Worm (Caenorhabditis elegans): ENCODE measurements around the gene mrpl-39.

Gene mrpl-39

DNA sequence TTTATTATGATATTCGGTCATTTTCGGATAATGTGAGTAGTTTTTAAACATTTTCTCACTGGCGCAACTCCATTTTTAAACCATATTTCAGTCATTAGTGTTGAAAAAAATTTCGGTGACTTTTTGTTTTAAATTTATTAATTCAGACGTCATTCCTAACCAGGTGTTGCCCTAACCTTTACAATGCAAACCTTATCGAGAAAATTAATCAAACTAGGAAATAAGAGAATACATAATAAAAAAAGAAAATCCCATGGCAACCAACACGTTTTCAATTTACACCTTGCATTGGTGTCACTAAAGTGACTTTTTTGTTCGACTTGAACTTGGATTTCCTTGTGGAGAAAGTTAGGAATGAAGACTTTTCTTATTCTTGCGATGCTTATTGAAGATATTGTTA is 33.2 kb upstream of the mrpl-39 start, which contains the start of gene F36H9.2:
F36H9.2 (plus strand) TSS at position 301 of the 400 bp plus-strand sequence.
- TF ChIP-seq tbx-37 (GFP tag; conservative IDR thresholded peaks at IDR 0.05) (no peak), scrt-1 (GFP tag; IDR thresholded peaks at IDR 0.05) (no peak), pes-1 (GFP tag; IDR thresholded peaks at IDR 0.05) (no peak), B0310.2 (tag; optimal IDR thresholded peaks at IDR 0.05) (no peak), hnd-1 (tag; optimal IDR thresholded peaks at IDR 0.05) (no peak)

DNA sequence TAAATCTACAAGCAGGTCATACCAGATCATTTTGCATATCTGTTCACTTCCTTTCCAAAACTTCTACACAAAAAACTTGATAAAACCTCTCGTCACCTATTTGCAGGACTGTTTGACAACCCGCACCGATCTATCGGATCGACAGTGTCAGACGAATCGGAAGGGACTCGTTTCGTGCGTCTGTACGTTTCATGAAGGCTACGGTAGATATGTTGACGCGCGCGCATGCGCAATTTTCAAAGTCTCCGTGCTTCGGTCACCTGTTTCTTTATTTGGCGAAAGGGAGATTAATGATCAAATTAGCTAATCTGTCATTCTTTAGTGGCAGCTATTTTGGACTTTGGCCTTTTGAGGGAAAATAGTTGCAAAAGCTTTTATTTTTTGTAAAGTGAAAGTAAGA is 31.9 kb upstream of the mrpl-39 start:
- TF ChIP-seq scrt-1 (GFP tag; IDR thresholded peaks at IDR 0.05) (no peak), flt-1 (GFP tag; IDR thresholded peaks at IDR 0.05) (no peak), F13C5.2 (tag; optimal IDR thresholded peaks at IDR 0.05) (no peak), hmbx-1 (tag; optimal IDR thresholded peaks at IDR 0.05) (no peak)

- TF ChIP-seq ceh-13 (GFP tag; optimal IDR thresholded peaks at IDR 0.05) (no peak), tra-4 (tag; optimal IDR thresholded peaks at IDR 0.05) (no peak), ceh-36 (tag; optimal IDR thresholded peaks at IDR 0.05) (no peak), hnd-1 (tag; optimal IDR thresholded peaks at IDR 0.05) (no peak), F13C5.2 (tag; optimal IDR thresholded peaks at IDR 0.05) (no peak), B0310.2 (tag; optimal IDR thresholded peaks at IDR 0.05) (no peak), sea-1 (GFP tag; conservative IDR thresholded peaks at IDR 0.05) (no peak), scrt-1 (GFP tag; IDR thresholded peaks at IDR 0.05) (no peak), tbx-11 (GFP tag; IDR thresholded peaks at IDR 0.05) (no peak), hmbx-1 (tag; optimal IDR thresholded peaks at IDR 0.05) (no peak), aly-1 (tag; optimal IDR thresholded peaks at IDR 0.05) (no peak), tbx-37 (GFP tag; conservative IDR thresholded peaks at IDR 0.05) (no peak), flt-1 (GFP tag; IDR thresholded peaks at IDR 0.05) (no peak), pes-1 (GFP tag; IDR thresholded peaks at IDR 0.05) (no peak), ets-7 (tag; optimal IDR thresholded peaks at IDR 0.05) (no peak), ama-1 (optimal IDR thresholded peaks at IDR 0.05) (no peak)
Measured at ce11 chrV:1794218-1794617, 27.2 kb upstream of the mrpl-39 start, which contains the start of gene F36H9.1. F36H9.1 (plus strand) TSS chrV:1794518.

DNA sequence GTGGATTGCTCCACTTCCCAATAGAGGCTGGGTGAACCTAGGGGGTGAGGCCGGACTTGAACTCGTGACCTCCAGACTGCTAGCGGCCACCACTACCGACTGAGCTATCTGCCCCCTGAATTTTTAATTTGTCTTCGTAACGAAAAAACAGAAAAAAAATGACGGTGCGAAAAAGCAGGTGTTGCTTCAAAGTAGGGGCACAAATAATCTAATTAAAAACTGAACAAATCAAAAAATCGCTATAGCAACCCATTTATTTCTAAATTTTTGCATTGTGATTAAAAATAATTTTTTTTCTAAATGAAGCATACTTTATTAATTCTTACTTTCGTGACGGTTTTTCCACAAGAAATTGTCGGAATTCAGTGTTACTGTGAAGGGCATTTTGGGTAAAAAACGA is 23.5 kb upstream of the mrpl-39 start, which contains the start of gene F36H9.10:
F36H9.10 (plus strand) TSS at position 301 of the 400 bp plus-strand sequence.
- TF ChIP-seq pes-1 (GFP tag; IDR thresholded peaks at IDR 0.05) (no peak), ceh-36 (tag; optimal IDR thresholded peaks at IDR 0.05) (no peak)

ce11 chrV:1803043-1803442 is 18.3 kb upstream of the mrpl-39 start, which contains the start of gene srt-41:
srt-41 (minus strand) TSS chrV:1803143.
- TF ChIP-seq F13C5.2 (tag; optimal IDR thresholded peaks at IDR 0.05) (no peak), B0310.2 (tag; optimal IDR thresholded peaks at IDR 0.05) (no peak), aly-1 (tag; optimal IDR thresholded peaks at IDR 0.05) (no peak), ama-1 (optimal IDR thresholded peaks at IDR 0.05) (no peak), tbx-37 (GFP tag; conservative IDR thresholded peaks at IDR 0.05) (no peak), hmg-4 (GFP tag; optimal IDR thresholded peaks at IDR 0.05) (no peak)

- TF ChIP-seq F13C5.2 (tag; optimal IDR thresholded peaks at IDR 0.05), result no peak
Measured at ce11 chrV:1804034-1804542, 17.3 kb upstream of the mrpl-39 start.

- TF ChIP-seq ama-1 (optimal IDR thresholded peaks at IDR 0.05) (peak; percentile 76), B0310.2 (tag; optimal IDR thresholded peaks at IDR 0.05) (no peak), scrt-1 (GFP tag; IDR thresholded peaks at IDR 0.05) (no peak), hnd-1 (tag; optimal IDR thresholded peaks at IDR 0.05) (no peak), flt-1 (GFP tag; IDR thresholded peaks at IDR 0.05) (no peak), sea-1 (GFP tag; conservative IDR thresholded peaks at IDR 0.05) (no peak)
Measured at ce11 chrV:1804645-1805559, 16.5 kb upstream of the mrpl-39 start, which contains the start of the genes hsp-16.2 and hsp-16.41. hsp-16.2 (minus strand) TSS chrV:1804957. hsp-16.41 (plus strand) TSS chrV:1805178.

DNA sequence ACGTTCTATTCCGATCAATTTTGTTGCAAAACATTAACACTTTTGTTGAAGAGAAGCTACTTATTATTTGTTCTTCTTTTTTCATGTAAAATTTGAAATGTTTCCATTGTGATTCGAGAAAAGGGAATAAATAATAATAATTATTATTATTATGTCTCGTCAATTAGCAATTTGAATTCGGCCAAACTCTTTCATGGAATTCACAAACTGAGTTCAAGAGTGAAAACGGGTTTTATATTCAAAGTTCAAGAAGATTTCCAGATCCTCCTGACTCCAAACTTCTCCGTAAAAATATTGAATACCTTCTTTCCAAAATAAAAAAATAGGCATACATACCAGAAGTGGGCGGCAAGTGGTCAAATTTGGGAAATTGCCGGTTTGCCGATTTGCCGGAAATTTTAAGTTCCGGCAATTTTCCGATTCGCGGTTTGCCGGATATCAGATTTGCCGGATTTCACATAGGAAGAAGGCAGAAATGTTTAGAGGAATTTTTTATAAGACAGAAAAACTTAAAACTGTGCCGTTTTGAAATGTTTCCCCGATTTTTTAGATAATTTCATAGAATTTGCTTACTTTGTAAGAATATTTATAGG is 15.6 kb upstream of the mrpl-39 start:
- TF ChIP-seq F13C5.2 (tag; optimal IDR thresholded peaks at IDR 0.05) (no peak), aly-1 (tag; optimal IDR thresholded peaks at IDR 0.05) (no peak), sea-1 (GFP tag; conservative IDR thresholded peaks at IDR 0.05) (0 out of 2 replicates have a peak, but pooled peaks have one; percentile 16), tbx-11 (GFP tag; IDR thresholded peaks at IDR 0.05) (no peak), hmg-4 (GFP tag; optimal IDR thresholded peaks at IDR 0.05) (no peak)

- TF ChIP-seq tra-4 (tag; optimal IDR thresholded peaks at IDR 0.05) (no peak), scrt-1 (GFP tag; IDR thresholded peaks at IDR 0.05) (no peak), ama-1 (optimal IDR thresholded peaks at IDR 0.05) (no peak), pes-1 (GFP tag; IDR thresholded peaks at IDR 0.05) (no peak), hmbx-1 (tag; optimal IDR thresholded peaks at IDR 0.05) (no peak), sea-1 (GFP tag; conservative IDR thresholded peaks at IDR 0.05) (no peak), aly-1 (tag; optimal IDR thresholded peaks at IDR 0.05) (no peak), ets-7 (tag; optimal IDR thresholded peaks at IDR 0.05) (no peak), F13C5.2 (tag; optimal IDR thresholded peaks at IDR 0.05) (no peak), tbx-11 (GFP tag; IDR thresholded peaks at IDR 0.05) (no peak), ceh-36 (tag; optimal IDR thresholded peaks at IDR 0.05) (no peak), hmg-4 (GFP tag; optimal IDR thresholded peaks at IDR 0.05) (no peak), ceh-13 (GFP tag; optimal IDR thresholded peaks at IDR 0.05) (no peak), hnd-1 (tag; optimal IDR thresholded peaks at IDR 0.05) (no peak), B0310.2 (tag; optimal IDR thresholded peaks at IDR 0.05) (no peak), tbx-37 (GFP tag; conservative IDR thresholded peaks at IDR 0.05) (no peak)
Measured at ce11 chrV:1807160-1807559, 14.2 kb upstream of the mrpl-39 start, which contains the start of gene srt-42. srt-42 (plus strand) TSS chrV:1807460.
